Fruit fly (Drosophila melanogaster) whole organism, pupa: ENCODE data around the gene egh.

Source experiments
- CG10348 ChIP-seq: fragments of 200-800 bp; sonication (Bioruptor generic); IDR thresholded peaks from 2 replicates; pipeline ENCODE4 v1.3.6; 2022; ENCODE audit warnings: missing biosample characterization, missing genetic modification characterization
- CG13204 ChIP-seq: fragments of 200-800 bp; sonication (Bioruptor generic); optimal IDR thresholded peaks from 2 replicates; lab custom pipeline; 2018; ENCODE audit warnings: missing biosample characterization, mild to moderate bottlenecking, missing genetic modification characterization, moderate library complexity
- CG14655 ChIP-seq: fragments of 200-800 bp; sonication (Bioruptor generic); optimal IDR thresholded peaks from 3 replicates; lab custom pipeline; 2017; ENCODE audit warnings: mild to moderate bottlenecking, missing biosample characterization, missing genetic modification reagents, missing genetic modification characterization
- CG32121 ChIP-seq: fragments of 200-800 bp; sonication (Bioruptor generic); IDR thresholded peaks from 2 replicates; pipeline ENCODE4 v1.3.6; 2022; ENCODE audit warnings: missing biosample characterization, missing genetic modification characterization
- CG34367 ChIP-seq: fragments of 200-800 bp; sonication (Bioruptor generic); optimal IDR thresholded peaks from 2 replicates; lab custom pipeline; 2018; ENCODE audit warnings: missing biosample characterization, mild to moderate bottlenecking, missing genetic modification characterization
- CG8301 ChIP-seq: fragments of 200-800 bp; sonication (Bioruptor generic); optimal IDR thresholded peaks from 2 replicates; lab custom pipeline; 2018; ENCODE audit warnings: missing biosample characterization, mild to moderate bottlenecking, missing genetic modification characterization
- EcR ChIP-seq: fragments of 200-800 bp; sonication (Bioruptor generic); optimal IDR thresholded peaks from 3 replicates; lab custom pipeline; 2019; ENCODE audit warnings: missing biosample characterization, missing genetic modification characterization, mild to moderate bottlenecking, moderate library complexity, missing genetic modification reagents
- Pif1A ChIP-seq: fragments of 200-800 bp; sonication (Bioruptor generic); optimal IDR thresholded peaks from 3 replicates; lab custom pipeline; 2016; ENCODE audit warnings: missing biosample characterization, missing genetic modification characterization
- Snoo ChIP-seq: fragments of 200-800 bp; sonication (Bioruptor generic); optimal IDR thresholded peaks from 3 replicates; lab custom pipeline; 2017; ENCODE audit warnings: missing biosample characterization, mild to moderate bottlenecking, missing genetic modification characterization, inconsistent platforms
- fd96Ca ChIP-seq: fragments of 200-800 bp; sonication (Bioruptor generic); IDR thresholded peaks from 3 replicates; pipeline ENCODE4 v1.3.6; 2022; ENCODE audit warnings: missing biosample characterization, missing genetic modification characterization

DNA sequence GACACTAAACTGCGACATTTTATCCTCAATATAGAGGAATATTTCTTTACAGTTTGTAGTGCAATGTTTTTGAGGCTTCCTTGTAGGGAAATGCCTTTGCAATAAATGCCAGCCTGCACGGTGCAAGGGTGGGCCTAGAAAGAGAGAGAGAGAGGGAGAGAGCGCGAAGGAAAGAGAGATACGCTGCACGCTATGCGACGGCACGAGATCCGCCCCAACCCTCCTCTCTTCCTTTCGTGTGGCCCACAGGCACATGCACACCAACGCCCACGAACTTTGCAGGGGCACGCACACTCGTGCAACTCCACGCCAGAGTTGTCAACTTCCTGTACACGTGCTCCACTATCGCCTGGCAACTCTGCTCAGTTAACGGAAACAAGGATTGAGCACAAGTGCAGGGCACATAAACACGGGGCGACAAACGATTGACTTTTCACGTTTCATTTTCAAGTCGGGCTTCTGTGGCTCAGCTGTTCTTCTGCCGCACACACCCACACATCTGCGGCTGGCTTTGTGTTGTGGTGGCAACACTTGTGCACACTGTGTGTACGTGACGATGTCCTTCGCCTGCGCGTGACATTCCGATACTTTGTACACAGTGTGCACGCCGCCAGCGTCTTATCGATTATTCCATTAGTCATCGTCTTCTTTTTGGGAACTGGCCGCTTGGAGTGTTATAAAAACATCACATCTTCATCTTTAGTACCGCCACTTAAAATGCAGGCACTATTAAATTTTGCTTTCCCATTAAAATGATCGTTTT lies 47.8 kb downstream of the egh start:
- no peak for TF ChIP-seq Pif1A (GFP tag; lab: Kevin White, UChicago)
- TF ChIP-seq CG10348 (GFP tag; lab: Robert Waterston, UW), result no peak
- no peak for TF ChIP-seq Snoo (tag; lab: Kevin White, UChicago)
- TF ChIP-seq EcR, result no peak
- no peak for TF ChIP-seq CG8301 (tag; lab: Kevin White, UChicago)
- no peak for TF ChIP-seq CG32121 (GFP tag; lab: Robert Waterston, UW)
- peak; percentile 1 for TF ChIP-seq CG13204 (GFP tag; lab: Kevin White, UChicago)
- TF ChIP-seq fd96Ca (GFP tag; lab: Robert Waterston, UW), result peak; percentile 33; the same call in 1 of the 3 replicates
- no peak for TF ChIP-seq CG34367 (tag; lab: Kevin White, UChicago)
- TF ChIP-seq CG14655 (GFP tag; lab: Kevin White, UChicago), result no peak
